Worm (Caenorhabditis elegans): ENCODE data around the gene pcs-1.

DNA sequence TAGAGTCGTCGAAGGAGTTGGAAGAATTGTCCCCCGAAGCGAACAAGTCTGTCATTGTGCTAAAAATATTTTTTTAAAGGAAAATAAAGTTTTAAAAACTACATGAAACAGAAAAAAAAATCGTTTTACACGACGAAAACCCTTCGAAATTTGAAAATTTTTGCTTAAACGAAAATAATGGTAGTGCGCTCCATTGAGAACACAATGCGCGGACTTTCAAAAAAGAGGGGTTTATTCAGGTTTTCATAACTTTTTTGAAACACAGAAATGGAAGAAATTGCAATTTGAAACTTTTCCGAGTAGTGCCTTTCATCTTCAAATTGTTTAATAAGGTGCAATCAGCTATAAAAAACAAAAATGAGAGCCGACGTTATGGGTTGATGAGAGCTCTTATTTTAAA lies 22.2 kb upstream of the pcs-1 start, which contains the start of gene npp-5:
- TF ChIP-seq ama-1 (optimal IDR thresholded peaks at IDR 0.05): no peak
- no peak for TF ChIP-seq ets-7 (tag; optimal IDR thresholded peaks at IDR 0.05)
- TF ChIP-seq hmg-4 (GFP tag; optimal IDR thresholded peaks at IDR 0.05): no peak
- no peak for TF ChIP-seq tbx-11 (GFP tag; IDR thresholded peaks at IDR 0.05)
- TF ChIP-seq F13C5.2 (tag; optimal IDR thresholded peaks at IDR 0.05): no peak
- TF ChIP-seq aly-1 (tag; optimal IDR thresholded peaks at IDR 0.05): no peak
- TF ChIP-seq hmbx-1 (tag; optimal IDR thresholded peaks at IDR 0.05): no peak
- TF ChIP-seq ceh-13 (GFP tag; optimal IDR thresholded peaks at IDR 0.05): no peak
- TF ChIP-seq flt-1 (GFP tag; IDR thresholded peaks at IDR 0.05): no peak
- TF ChIP-seq hnd-1 (tag; optimal IDR thresholded peaks at IDR 0.05): no peak
- TF ChIP-seq tra-4 (tag; optimal IDR thresholded peaks at IDR 0.05): no peak
- TF ChIP-seq ceh-36 (tag; optimal IDR thresholded peaks at IDR 0.05): no peak
- no peak for TF ChIP-seq scrt-1 (GFP tag; IDR thresholded peaks at IDR 0.05)
- no peak for TF ChIP-seq B0310.2 (tag; optimal IDR thresholded peaks at IDR 0.05)
